Fruit fly (Drosophila melanogaster): ENCODE data around the gene CG42342.

The CG42342 gene

DNA sequence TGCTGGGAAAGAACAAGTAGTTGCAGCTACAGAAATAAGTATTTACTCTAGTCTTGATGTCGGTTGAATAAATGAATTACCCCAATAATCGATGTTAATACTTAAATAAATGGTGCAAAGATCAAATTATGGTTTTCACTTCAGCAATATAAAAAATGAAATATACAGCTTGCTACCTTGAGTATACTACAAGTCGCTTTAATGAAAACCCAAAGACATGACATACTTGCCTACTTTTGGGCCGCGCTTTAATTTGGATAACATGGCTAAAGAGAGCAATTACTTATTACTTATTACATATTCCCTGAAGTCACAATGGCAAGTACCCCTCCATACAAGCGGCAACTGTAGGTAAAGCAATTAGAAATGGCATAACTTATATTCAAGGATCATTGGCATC, 108.7 kb downstream of the CG42342 start:
- TF ChIP-seq rn (GFP tag; IDR thresholded peaks at IDR 0.05), result no peak
- no peak for TF ChIP-seq Pif1B (GFP tag; optimal IDR thresholded peaks at IDR 0.05)
- no peak for TF ChIP-seq CG14655 (GFP tag; optimal IDR thresholded peaks at IDR 0.05)
- no peak for TF ChIP-seq CG15710 (tag; optimal IDR thresholded peaks at IDR 0.05)
- no peak for TF ChIP-seq D1 (tag; optimal IDR thresholded peaks at IDR 0.05)
- no peak for TF ChIP-seq fd96Ca (GFP tag; IDR thresholded peaks at IDR 0.05)
- no peak for TF ChIP-seq Snoo (tag; optimal IDR thresholded peaks at IDR 0.05)
- no peak for TF ChIP-seq CG32121 (GFP tag; IDR thresholded peaks at IDR 0.05)
- no peak for TF ChIP-seq CG8301 (tag; optimal IDR thresholded peaks at IDR 0.05)
- no peak for TF ChIP-seq Pif1A (GFP tag; optimal IDR thresholded peaks at IDR 0.05)
- no peak for TF ChIP-seq CG9948 (tag; optimal IDR thresholded peaks at IDR 0.05)
- TF ChIP-seq CG34367 (tag; optimal IDR thresholded peaks at IDR 0.05), result no peak
- TF ChIP-seq CG13204 (GFP tag; optimal IDR thresholded peaks at IDR 0.05), result no peak
- no peak for TF ChIP-seq Ets98B (GFP tag; IDR thresholded peaks at IDR 0.05)
- no peak for TF ChIP-seq gl (tag; optimal IDR thresholded peaks at IDR 0.05)
- no peak for TF ChIP-seq CG17806 (tag; optimal IDR thresholded peaks at IDR 0.05)
- no peak for TF ChIP-seq CG10348 (GFP tag; IDR thresholded peaks at IDR 0.05)
- no peak for TF ChIP-seq EcR (GFP tag; optimal IDR thresholded peaks at IDR 0.05)
- TF ChIP-seq CG8159 (tag; optimal IDR thresholded peaks at IDR 0.05), result no peak

dm6 chr3R:16613300-16613699, 110.7 kb downstream of the CG42342 start, which contains the start of gene CG12783:
Gene CG12783, minus strand, starts transcription at chr3R:16613400.
- TF ChIP-seq CG4496 (GFP tag; IDR thresholded peaks at IDR 0.05), result no peak
- TF ChIP-seq CG8159 (tag; optimal IDR thresholded peaks at IDR 0.05), result no peak
- TF ChIP-seq CG13204 (GFP tag; optimal IDR thresholded peaks at IDR 0.05), result no peak

dm6 chr3R:16614241-16614640, 111.7 kb downstream of the CG42342 start, which contains the start of gene CG10340:
Gene CG10340, minus strand, starts transcription at chr3R:16614391.
- peak; percentile 78 for TF ChIP-seq D1 (tag; optimal IDR thresholded peaks at IDR 0.05)
- no peak for TF ChIP-seq CG8301 (tag; optimal IDR thresholded peaks at IDR 0.05)
- no peak for TF ChIP-seq rn (GFP tag; IDR thresholded peaks at IDR 0.05)
- TF ChIP-seq CG12605 (GFP tag; IDR thresholded peaks at IDR 0.05), result no peak
- TF ChIP-seq EcR (GFP tag; optimal IDR thresholded peaks at IDR 0.05), result no peak

dm6 chr3R:16615009-16615408, 112.4 kb downstream of the CG42342 start, which contains the start of gene CG17562:
Gene CG17562, plus strand, starts transcription at chr3R:16615309.
- no peak for TF ChIP-seq CG32121 (GFP tag; IDR thresholded peaks at IDR 0.05)
- TF ChIP-seq CG8301 (tag; optimal IDR thresholded peaks at IDR 0.05), result no peak
- TF ChIP-seq Snoo (tag; optimal IDR thresholded peaks at IDR 0.05), result no peak
- TF ChIP-seq Ets98B (GFP tag; IDR thresholded peaks at IDR 0.05), result no peak
- TF ChIP-seq CG9948 (tag; optimal IDR thresholded peaks at IDR 0.05), result no peak
- TF ChIP-seq CG34367 (tag; optimal IDR thresholded peaks at IDR 0.05), result no peak
- no peak for TF ChIP-seq CG13204 (GFP tag; optimal IDR thresholded peaks at IDR 0.05)
- no peak for TF ChIP-seq Pif1B (GFP tag; optimal IDR thresholded peaks at IDR 0.05)

dm6 chr3R:16617650-16618049, 115.1 kb downstream of the CG42342 start, which contains the start of gene CG17560:
Gene CG17560, plus strand, starts transcription at chr3R:16617950.
- TF ChIP-seq D1 (tag; optimal IDR thresholded peaks at IDR 0.05), result no peak
- TF ChIP-seq CG10348 (GFP tag; IDR thresholded peaks at IDR 0.05), result no peak
- TF ChIP-seq CG14655 (GFP tag; optimal IDR thresholded peaks at IDR 0.05), result no peak
- TF ChIP-seq EcR (GFP tag; optimal IDR thresholded peaks at IDR 0.05), result no peak

- TF ChIP-seq CG17806 (tag; optimal IDR thresholded peaks at IDR 0.05), result no peak
- TF ChIP-seq CG13204 (GFP tag; optimal IDR thresholded peaks at IDR 0.05), result no peak
- no peak for TF ChIP-seq EcR (GFP tag; optimal IDR thresholded peaks at IDR 0.05)
- no peak for TF ChIP-seq Pif1A (GFP tag; optimal IDR thresholded peaks at IDR 0.05)
- no peak for TF ChIP-seq Ets98B (GFP tag; IDR thresholded peaks at IDR 0.05)
- no peak for TF ChIP-seq D1 (tag; optimal IDR thresholded peaks at IDR 0.05)
Observed at dm6 chr3R:16620478-16620877, 117.9 kb downstream of the CG42342 start, which contains the start of gene CG14893. Gene CG14893, plus strand, starts transcription at chr3R:16620778.

All from whole organism, pupa.